Worm (Caenorhabditis elegans): Measurements from ENCODE around the gene math-18.

Gene math-18

DNA sequence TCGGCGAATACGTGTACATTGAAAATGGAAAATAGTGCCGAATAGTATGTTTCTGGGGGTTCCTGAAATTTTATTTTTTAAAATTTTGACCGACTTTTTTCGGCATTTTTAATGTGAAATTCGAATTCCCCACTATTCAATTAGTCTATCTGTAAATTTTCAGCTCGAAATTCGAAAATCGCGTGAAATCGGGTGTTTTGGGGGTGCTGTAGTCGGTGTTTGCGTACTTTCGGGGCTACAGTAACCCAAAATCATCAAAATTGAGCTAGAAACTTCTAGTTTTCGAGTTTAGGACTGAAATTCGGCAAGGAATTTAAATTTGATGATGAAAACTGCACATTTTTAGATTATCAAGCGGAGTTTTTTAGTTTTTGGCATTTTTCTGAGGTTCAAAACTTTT lies 48.3 kb downstream of the math-18 start:
- no peak for TF ChIP-seq flt-1 (GFP tag; IDR thresholded peaks at IDR 0.05)
- TF ChIP-seq hnd-1 (tag; optimal IDR thresholded peaks at IDR 0.05) = no peak
- no peak for TF ChIP-seq aly-1 (tag; optimal IDR thresholded peaks at IDR 0.05)
- no peak for TF ChIP-seq ceh-13 (GFP tag; optimal IDR thresholded peaks at IDR 0.05)

- TF ChIP-seq sea-1 (GFP tag; conservative IDR thresholded peaks at IDR 0.05) (no peak), tbx-37 (GFP tag; conservative IDR thresholded peaks at IDR 0.05) (no peak), aly-1 (tag; optimal IDR thresholded peaks at IDR 0.05) (no peak)
These were observed 50.3 kb downstream of the math-18 start, which contains the start of gene Y59C2A.2 for ce11 chrII:2204077-2204476. Gene Y59C2A.2, minus strand, starts transcription at chrII:2204137.
